3 worm cellular contexts compared by ENCODE assay signal in genomic region chrIII:11444796-11445386, ce11.
TF ChIP-seq lines count a peak whose summit lies in the region.

No protein-coding gene starts in this region.

TF ChIP-seq in whole organism, L1 larva, 84 proteins besides CTCF, POLR2A, EP300 and RAD21 (continued from another document):
- TF ChIP-seq dsc-1 (tag; optimal IDR thresholded peaks at IDR 0.05; lab: Kevin White, UChicago) (peak; percentile 3), irx-1 (tag; optimal IDR thresholded peaks at IDR 0.05; lab: Kevin White, UChicago) (peak; percentile 42), nhr-28 (tag; optimal IDR thresholded peaks at IDR 0.05; lab: Kevin White, UChicago) (peak; percentile 30), jun-1 (tag; optimal IDR thresholded peaks at IDR 0.05; lab: Kevin White, UChicago) (peak; percentile 5), tbx-2 (tag; optimal IDR thresholded peaks at IDR 0.05; lab: Kevin White, UChicago) (peak; percentile 11), elt-3 (tag; optimal IDR thresholded peaks at IDR 0.05; lab: Kevin White, UChicago) (peak in 2 of 6 experiments; percentile 66 to 82), lsy-2 (tag; optimal IDR thresholded peaks at IDR 0.05; lab: Kevin White, UChicago) (peak; percentile 36 to 45), nhr-90 (tag; optimal IDR thresholded peaks at IDR 0.05; lab: Kevin White, UChicago; ENCODE audit: poor library complexity) (peak; percentile 56), mdl-1 (tag; optimal IDR thresholded peaks at IDR 0.05; lab: Kevin White, UChicago) (peak in 1 of 2 experiments; percentile 33), efl-1 (optimal IDR thresholded peaks at IDR 0.05; lab: Kevin White, UChicago) (peak in 1 of 2 experiments; percentile 16), efl-1 (GFP tag; optimal IDR thresholded peaks at IDR 0.05 in 1 of 2; lab: Kevin White, UChicago) (peak; percentile 16 to 88), mep-1 (tag; optimal IDR thresholded peaks at IDR 0.05; lab: Kevin White, UChicago) (peak; percentile 72), rnt-1 (tag; optimal IDR thresholded peaks at IDR 0.05; lab: Kevin White, UChicago) (no peak), swsn-7 (tag; optimal IDR thresholded peaks at IDR 0.05; lab: Kevin White, UChicago) (peak; percentile 30), hlh-17 (GFP tag; optimal IDR thresholded peaks at IDR 0.05; lab: Kevin White, UChicago; ENCODE audit: borderline replicate concordance) (no peak), nhr-19 (GFP tag; conservative IDR thresholded peaks at IDR 0.05; lab: Robert Waterston, UW) (peak; percentile 32; the same call in 1 of the 2 replicates), nhr-47 (tag; optimal IDR thresholded peaks at IDR 0.05; lab: Kevin White, UChicago) (peak; percentile 22), nhr-77 (tag; optimal IDR thresholded peaks at IDR 0.05; lab: Kevin White, UChicago) (no peak), lin-14 (GFP tag; optimal IDR thresholded peaks at IDR 0.05; lab: Kevin White, UChicago) (peak; percentile 66)

TF ChIP-seq in whole organism, L2 larva, 48 proteins besides CTCF, POLR2A, EP300 and RAD21 (continued from another document):
- TF ChIP-seq Y55F3AM.14 (GFP tag; optimal IDR thresholded peaks at IDR 0.05; lab: Kevin White, UChicago) (no peak), lin-13 (GFP tag; optimal IDR thresholded peaks at IDR 0.05; lab: Kevin White, UChicago) (no peak), nhr-12 (tag; optimal IDR thresholded peaks at IDR 0.05; lab: Kevin White, UChicago) (no peak), nhr-25 (tag; optimal IDR thresholded peaks at IDR 0.05; lab: Kevin White, UChicago) (peak; percentile 22), sma-9 (GFP tag; optimal IDR thresholded peaks at IDR 0.05; lab: Kevin White, UChicago) (peak; percentile 24), sma-9 (tag; optimal IDR thresholded peaks at IDR 0.05; lab: Kevin White, UChicago) (no peak), unc-39 (tag; optimal IDR thresholded peaks at IDR 0.05; lab: Kevin White, UChicago) (no peak), R02D3.7 (tag; optimal IDR thresholded peaks at IDR 0.05; lab: Kevin White, UChicago) (no peak), ztf-11 (tag; optimal IDR thresholded peaks at IDR 0.05; lab: Kevin White, UChicago) (no peak), nhr-23 (tag; optimal IDR thresholded peaks at IDR 0.05; lab: Kevin White, UChicago) (no peak), mab-5 (tag; optimal IDR thresholded peaks at IDR 0.05; lab: Kevin White, UChicago) (no peak), sma-3 (GFP tag; optimal IDR thresholded peaks at IDR 0.05; lab: Kevin White, UChicago) (peak; percentile 59), ceh-82 (tag; optimal IDR thresholded peaks at IDR 0.05; lab: Kevin White, UChicago) (no peak), unc-62 (GFP tag; optimal IDR thresholded peaks at IDR 0.05; lab: Kevin White, UChicago) (no peak), F13H6.1 (tag; optimal IDR thresholded peaks at IDR 0.05; lab: Kevin White, UChicago) (peak; percentile 42), lin-39 (tag; optimal IDR thresholded peaks at IDR 0.05; lab: Kevin White, UChicago) (no peak), ztf-4 (tag; optimal IDR thresholded peaks at IDR 0.05; lab: Kevin White, UChicago) (no peak), ZK546.5 (tag; optimal IDR thresholded peaks at IDR 0.05; lab: Kevin White, UChicago) (no peak), unc-55 (GFP tag; optimal IDR thresholded peaks at IDR 0.05; lab: Kevin White, UChicago) (no peak), skn-1 (tag; optimal IDR thresholded peaks at IDR 0.05; lab: Kevin White, UChicago) (no peak), nhr-10 (tag; optimal IDR thresholded peaks at IDR 0.05; lab: Kevin White, UChicago) (no peak), elt-3 (tag; optimal IDR thresholded peaks at IDR 0.05; lab: Kevin White, UChicago) (no peak), mbf-1 (tag; optimal IDR thresholded peaks at IDR 0.05; lab: Kevin White, UChicago) (no peak), aly-2 (tag; optimal IDR thresholded peaks at IDR 0.05; lab: Kevin White, UChicago) (no peak), lsy-2 (tag; optimal IDR thresholded peaks at IDR 0.05; lab: Kevin White, UChicago) (peak in 1 of 2 experiments; percentile 51), blmp-1 (tag; optimal IDR thresholded peaks at IDR 0.05; lab: Kevin White, UChicago; ENCODE audit: insufficient read depth) (no peak), dmd-4 (tag; optimal IDR thresholded peaks at IDR 0.05; lab: Kevin White, UChicago) (no peak), nhr-21 (tag; optimal IDR thresholded peaks at IDR 0.05; lab: Kevin White, UChicago) (peak; percentile 41), zag-1 (tag; optimal IDR thresholded peaks at IDR 0.05; lab: Kevin White, UChicago) (no peak), alr-1 (tag; optimal IDR thresholded peaks at IDR 0.05; lab: Kevin White, UChicago) (no peak), nhr-237 (tag; optimal IDR thresholded peaks at IDR 0.05; lab: Kevin White, UChicago) (no peak), ztf-1 (GFP tag; conservative IDR thresholded peaks at IDR 0.05; lab: Robert Waterston, UW) (no peak)

TF ChIP-seq in whole organism, L4 larva, 104 proteins besides CTCF, POLR2A, EP300 and RAD21 (continued from another document):
- TF ChIP-seq egl-43 (GFP tag; IDR thresholded peaks at IDR 0.05; lab: Robert Waterston, UW) (no peak), aha-1 (tag; lab: Kevin White, UChicago) (no peak), aly-2 (tag; optimal IDR thresholded peaks at IDR 0.05; lab: Kevin White, UChicago) (no peak), fkh-10 (GFP tag; optimal IDR thresholded peaks at IDR 0.05; lab: Kevin White, UChicago) (no peak), zfp-3 (GFP tag; conservative IDR thresholded peaks at IDR 0.05; lab: Robert Waterston, UW) (no peak), unc-130 (GFP tag; optimal IDR thresholded peaks at IDR 0.05; lab: Kevin White, UChicago) (no peak), nhr-48 (tag; optimal IDR thresholded peaks at IDR 0.05; lab: Kevin White, UChicago) (no peak), F49E8.2 (tag; optimal IDR thresholded peaks at IDR 0.05; lab: Kevin White, UChicago; ENCODE audit: borderline replicate concordance) (no peak), ceh-20 (GFP tag; IDR thresholded peaks at IDR 0.05; lab: Robert Waterston, UW) (no peak), Y105C5A.15 (GFP tag; IDR thresholded peaks at IDR 0.05; lab: Robert Waterston, UW) (no peak), zip-11 (GFP tag; IDR thresholded peaks at IDR 0.05; lab: Robert Waterston, UW) (no peak), dve-1 (tag; optimal IDR thresholded peaks at IDR 0.05; lab: Kevin White, UChicago; ENCODE audit: insufficient read depth) (peak; percentile 69), hlh-11 (tag; optimal IDR thresholded peaks at IDR 0.05; lab: Kevin White, UChicago) (peak; percentile 85), nhr-6 (tag; optimal IDR thresholded peaks at IDR 0.05; lab: Kevin White, UChicago) (peak; percentile 41), daf-16 (GFP tag; optimal IDR thresholded peaks at IDR 0.05; lab: Kevin White, UChicago) (peak in 1 of 2 experiments; percentile 4), daf-16 (tag; optimal IDR thresholded peaks at IDR 0.05; lab: Kevin White, UChicago) (peak; percentile 94), F26F4.8 (GFP tag; conservative IDR thresholded peaks at IDR 0.05; lab: Robert Waterston, UW) (no peak), zip-2 (tag; optimal IDR thresholded peaks at IDR 0.05; lab: Kevin White, UChicago) (no peak), mep-1 (tag; optimal IDR thresholded peaks at IDR 0.05; lab: Kevin White, UChicago) (peak; percentile 17), tag-97 (GFP tag; IDR thresholded peaks at IDR 0.05; lab: Robert Waterston, UW) (no peak), mxl-2 (GFP tag; conservative IDR thresholded peaks at IDR 0.05; lab: Robert Waterston, UW) (no peak), nhr-28 (tag; optimal IDR thresholded peaks at IDR 0.05; lab: Kevin White, UChicago) (peak; percentile 98), hmg-1.1 (GFP tag; IDR thresholded peaks at IDR 0.05; lab: Robert Waterston, UW) (no peak), saeg-2 (GFP tag; IDR thresholded peaks at IDR 0.05; lab: Robert Waterston, UW) (no peak), ces-1 (GFP tag; optimal IDR thresholded peaks at IDR 0.05; lab: Kevin White, UChicago) (no peak), jun-1 (tag; optimal IDR thresholded peaks at IDR 0.05; lab: Kevin White, UChicago) (no peak), T20F7.1 (GFP tag; optimal IDR thresholded peaks at IDR 0.05; lab: Kevin White, UChicago) (no peak), attf-4 (tag; optimal IDR thresholded peaks at IDR 0.05; lab: Kevin White, UChicago) (no peak), unc-39 (tag; optimal IDR thresholded peaks at IDR 0.05; lab: Kevin White, UChicago) (no peak), cey-2 (tag; optimal IDR thresholded peaks at IDR 0.05; lab: Kevin White, UChicago; ENCODE audit: borderline replicate concordance, insufficient read depth) (no peak), nhr-111 (GFP tag; optimal IDR thresholded peaks at IDR 0.05; lab: Kevin White, UChicago) (no peak), pha-4 (GFP tag; IDR thresholded peaks at IDR 0.05; lab: Robert Waterston, UW) (0 out of 2 replicates have a peak, but pooled peaks have one; percentile 27), pha-4 (tag; optimal IDR thresholded peaks at IDR 0.05; lab: Kevin White, UChicago) (peak; percentile 82), nhr-77 (tag; optimal IDR thresholded peaks at IDR 0.05; lab: Kevin White, UChicago) (no peak), snpc-1.2 (GFP tag; IDR thresholded peaks at IDR 0.05; lab: Robert Waterston, UW) (no peak), snpc-4 (tag; optimal IDR thresholded peaks at IDR 0.05; lab: Kevin White, UChicago) (no peak), skn-1 (tag; optimal IDR thresholded peaks at IDR 0.05; lab: Kevin White, UChicago) (no peak), nhr-102 (tag; optimal IDR thresholded peaks at IDR 0.05; lab: Kevin White, UChicago) (no peak), rbr-2 (tag; optimal IDR thresholded peaks at IDR 0.05; lab: Kevin White, UChicago) (no peak), hlh-30 (tag; optimal IDR thresholded peaks at IDR 0.05; lab: Kevin White, UChicago; ENCODE audit: insufficient read depth) (peak; percentile 83), vab-7 (GFP tag; IDR thresholded peaks at IDR 0.05; lab: Robert Waterston, UW) (no peak), lin-1 (GFP tag; IDR thresholded peaks at IDR 0.05; lab: Robert Waterston, UW) (no peak), lin-13 (GFP tag; optimal IDR thresholded peaks at IDR 0.05; lab: Kevin White, UChicago) (no peak), mes-2 (tag; optimal IDR thresholded peaks at IDR 0.05; lab: Kevin White, UChicago; ENCODE audit: poor library complexity, severe bottlenecking) (no peak), ztf-7 (tag; optimal IDR thresholded peaks at IDR 0.05; lab: Kevin White, UChicago) (no peak), nhr-25 (tag; optimal IDR thresholded peaks at IDR 0.05; lab: Kevin White, UChicago; ENCODE audit: borderline replicate concordance, insufficient read depth) (no peak), dpl-1 (GFP tag; optimal IDR thresholded peaks at IDR 0.05; lab: Kevin White, UChicago) (no peak), mdt-29 (GFP tag; IDR thresholded peaks at IDR 0.05; lab: Robert Waterston, UW) (no peak), hif-1 (tag; optimal IDR thresholded peaks at IDR 0.05; lab: Kevin White, UChicago) (no peak), ctbp-1 (GFP tag; IDR thresholded peaks at IDR 0.05; lab: Robert Waterston, UW) (no peak), ZK337.2 (GFP tag; IDR thresholded peaks at IDR 0.05; lab: Robert Waterston, UW) (no peak), Y5F2A.4 (GFP tag; optimal IDR thresholded peaks at IDR 0.05; lab: Kevin White, UChicago) (no peak)
